Worm (Caenorhabditis elegans): ENCODE measurements around the gene pqn-15.
"Not testable (repeated sequence)": the region's sequence is repeated elsewhere in the genome, so short reads cannot be mapped to it uniquely, and the experiment has no call there.

- not testable (repeated sequence) for TF ChIP-seq dpl-1 (GFP tag; optimal IDR thresholded peaks at IDR 0.05); B0336.3 (GFP tag; IDR thresholded peaks at IDR 0.05); F57C9.4 (tag; optimal IDR thresholded peaks at IDR 0.05); nhr-27 (tag; optimal IDR thresholded peaks at IDR 0.05); egrh-3 (GFP tag; IDR thresholded peaks at IDR 0.05); lin-35 (GFP tag; optimal IDR thresholded peaks at IDR 0.05); repo-1 (tag; optimal IDR thresholded peaks at IDR 0.05); ama-1 (optimal IDR thresholded peaks at IDR 0.05); ama-1 (GFP tag; optimal IDR thresholded peaks at IDR 0.05); Y56A3A.18 (GFP tag; IDR thresholded peaks at IDR 0.05); nhr-90 (tag; optimal IDR thresholded peaks at IDR 0.05)
These were observed 32.6 kb upstream of the pqn-15 start, which contains the start of gene cst-1 for ce11 chrX:4339332-4339731.
